Worm (Caenorhabditis elegans) whole organism, young adult: Measurements from ENCODE around the gene nlp-51.

ENCODE experiments used
- B0035.1 ChIP-seq: sonication (generic microtip); optimal IDR thresholded peaks from 2 replicates; lab custom pipeline; 2016; ENCODE audit warnings: missing genetic modification characterization, mild to moderate bottlenecking, missing compliant biosample characterization, missing genotype, missing genetic modification reagents
- B0336.3 ChIP-seq: fragments of 200-800 bp; sonication (Bioruptor generic); IDR thresholded peaks from 2 replicates; pipeline ENCODE4 v1.3.6; 2022; ENCODE audit warnings: missing genetic modification characterization, missing compliant biosample characterization
- F10E7.11 ChIP-seq: sonication (generic microtip); optimal IDR thresholded peaks from 2 replicates; lab custom pipeline; 2017; ENCODE audit warnings: mild to moderate bottlenecking, missing genetic modification characterization, moderate library complexity, missing compliant biosample characterization
- attf-6 ChIP-seq: fragments of 200-800 bp; sonication (Bioruptor generic); IDR thresholded peaks from 2 replicates; pipeline ENCODE4 v1.3.6; 2022; ENCODE audit warnings: missing genetic modification reagents, missing genetic modification characterization, missing compliant biosample characterization
- ceh-58 ChIP-seq: fragments of 200-800 bp; sonication (Bioruptor generic); IDR thresholded peaks from 2 replicates; pipeline ENCODE4 v1.3.6; 2022; ENCODE audit warnings: missing genetic modification characterization, missing compliant biosample characterization
- dpl-1 ChIP-seq: fragments of 150-350 bp; optimal IDR thresholded peaks from 2 replicates; lab custom pipeline; 2014; ENCODE audit warnings: missing biosample characterization, missing genetic modification reagents, missing genetic modification characterization
- efl-1 ChIP-seq: fragments of 150-350 bp; optimal IDR thresholded peaks from 2 replicates; lab custom pipeline; 2014; ENCODE audit warnings: missing biosample characterization, missing genetic modification reagents, missing genetic modification characterization
- gei-17 ChIP-seq: fragments of 200-800 bp; sonication (Bioruptor generic); optimal IDR thresholded peaks from 2 replicates; lab custom pipeline; 2018; ENCODE audit warnings: mild to moderate bottlenecking, missing genetic modification characterization, missing compliant biosample characterization
- madf-6 ChIP-seq: fragments of 200-800 bp; sonication (Bioruptor generic); IDR thresholded peaks from 2 replicates; pipeline ENCODE4 v1.3.6; 2022; ENCODE audit warnings: missing genetic modification reagents, missing genetic modification characterization, missing compliant biosample characterization
- pha-4 ChIP-seq: fragments of 150-350 bp; sonication (generic microtip); optimal IDR thresholded peaks from 2 replicates; lab custom pipeline; 2014; ENCODE audit warnings: missing biosample characterization, missing genetic modification reagents, missing genetic modification characterization
- somi-1 ChIP-seq: fragments of 200-800 bp; sonication (Bioruptor generic); optimal IDR thresholded peaks from 2 replicates; lab custom pipeline; 2018; ENCODE audit warnings: mild to moderate bottlenecking, missing genetic modification characterization, missing compliant biosample characterization
- tbp1 ChIP-seq: fragments of 200-800 bp; sonication (Bioruptor generic); optimal IDR thresholded peaks from 2 replicates; lab custom pipeline; 2018; ENCODE audit warnings: mild to moderate bottlenecking, missing genetic modification characterization, missing compliant biosample characterization
- xnd-1 ChIP-seq: sonication (generic microtip); optimal IDR thresholded peaks from 2 replicates; lab custom pipeline; 2016; ENCODE audit warnings: missing genotype, missing genetic modification reagents, missing genetic modification characterization, missing compliant biosample characterization
- ztf-6 ChIP-seq: fragments of 200-800 bp; sonication (Bioruptor generic); IDR thresholded peaks from 2 replicates; pipeline ENCODE4 v1.3.6; 2022; ENCODE audit warnings: missing genetic modification reagents, missing genetic modification characterization, missing compliant biosample characterization

- TF ChIP-seq tbp1 (GFP tag; lab: Kevin White, UChicago) (no peak), somi-1 (GFP tag; lab: Kevin White, UChicago) (no peak), pha-4 (tag; lab: Kevin White, UChicago) (no peak), gei-17 (GFP tag; lab: Kevin White, UChicago) (no peak), ceh-58 (GFP tag; lab: Robert Waterston, UW) (no peak), ztf-6 (GFP tag; lab: Robert Waterston, UW) (no peak), B0336.3 (GFP tag; lab: Robert Waterston, UW) (no peak), efl-1 (GFP tag; lab: Kevin White, UChicago) (no peak), B0035.1 (tag; lab: Kevin White, UChicago) (no peak), F10E7.11 (tag; lab: Kevin White, UChicago) (no peak), xnd-1 (tag; lab: Kevin White, UChicago) (no peak), attf-6 (no peak), madf-6 (GFP tag; lab: Robert Waterston, UW) (no peak), dpl-1 (GFP tag; lab: Kevin White, UChicago) (no peak)
Measured at ce11 chrII:11336640-11337241, 17.2 kb upstream of the nlp-51 start.
